Fruit fly (Drosophila melanogaster) whole organism, wandering third instar larva: ENCODE data around the gene shf.

Experiments
- Abd-B ChIP-seq: fragments of >200 bp; optimal IDR thresholded peaks from 2 replicates; lab custom pipeline; 2017; ENCODE audit warnings: missing biosample characterization, missing genetic modification characterization
- CG9705 ChIP-seq: fragments of 200-800 bp; sonication (Bioruptor generic); optimal IDR thresholded peaks from 2 replicates; lab custom pipeline; 2018; ENCODE audit warnings: missing biosample characterization, mild to moderate bottlenecking, missing genetic modification characterization
- CrebA ChIP-seq: fragments of 200-800 bp; sonication (Bioruptor generic); optimal IDR thresholded peaks from 2 replicates; lab custom pipeline; 2016; ENCODE audit warnings: missing biosample characterization, mild to moderate bottlenecking, missing genetic modification characterization, borderline replicate concordance
- Dfd ChIP-seq: fragments of >200 bp; optimal IDR thresholded peaks from 2 replicates; lab custom pipeline; 2017; ENCODE audit warnings: missing biosample characterization, missing genetic modification characterization
- Dif ChIP-seq: fragments of 200-275, 200-300 bp; sonication (Bioruptor generic); optimal IDR thresholded peaks from 2 replicates; lab custom pipeline; 2018; ENCODE audit warnings: missing biosample characterization, missing genetic modification characterization; ENCODE audit not compliant: partially characterized antibody
- GATAd ChIP-seq: sonication (Bioruptor generic); optimal IDR thresholded peaks from 2 replicates; lab custom pipeline; 2016; ENCODE audit warnings: missing biosample characterization, missing genetic modification characterization
- HLH106 ChIP-seq: fragments of 200-800 bp; optimal IDR thresholded peaks from 3 replicates; lab custom pipeline; 2019; ENCODE audit warnings: missing biosample characterization, mild to moderate bottlenecking, missing genetic modification characterization, moderate library complexity
- Hnf4 ChIP-seq: fragments of 200-800 bp; sonication (Bioruptor generic); optimal IDR thresholded peaks from 2 replicates; lab custom pipeline; 2016; ENCODE audit warnings: missing biosample characterization, mild to moderate bottlenecking, missing genetic modification characterization
- Myc ChIP-seq: fragments of >200 bp; optimal IDR thresholded peaks from 2 replicates; lab custom pipeline; 2017
- OdsH ChIP-seq: fragments of 200-800 bp; sonication (Bioruptor generic); optimal IDR thresholded peaks from 2 replicates; lab custom pipeline; 2016; ENCODE audit warnings: missing biosample characterization, mild to moderate bottlenecking, missing genetic modification characterization
- Rel ChIP-seq, 2 experiments: fragments of 200-800 bp; sonication (Bioruptor generic) in 1 of 2; optimal IDR thresholded peaks; 2 replicates in 1 of 2; 3 replicates in 1 of 2; lab custom pipeline; 2016 to 2019; ENCODE audit warnings: mild to moderate bottlenecking in 2 of 2, missing biosample characterization in 2 of 2, missing genetic modification characterization in 2 of 2, moderate library complexity in 1 of 2
- Sp1 ChIP-seq: fragments of 200-800 bp; sonication (Bioruptor generic); optimal IDR thresholded peaks from 3 replicates; lab custom pipeline; 2019; ENCODE audit warnings: missing biosample characterization, mild to moderate bottlenecking, missing genetic modification characterization, moderate library complexity
- Vsx2 ChIP-seq: fragments of 200-300, 225-300 bp; sonication (Bioruptor generic); optimal IDR thresholded peaks from 2 replicates; lab custom pipeline; 2018; ENCODE audit warnings: missing biosample characterization, missing genetic modification characterization; ENCODE audit not compliant: partially characterized antibody
- br ChIP-seq: fragments of 200-800 bp; sonication (Bioruptor generic); optimal IDR thresholded peaks from 2 replicates; lab custom pipeline; 2016; ENCODE audit warnings: missing biosample characterization, missing genetic modification characterization
- brk ChIP-seq: fragments of 200-800 bp; sonication (Bioruptor generic); optimal IDR thresholded peaks from 2 replicates; lab custom pipeline; 2016; ENCODE audit warnings: missing biosample characterization, mild to moderate bottlenecking, missing genetic modification characterization
- dl ChIP-seq, 2 experiments: fragments of 175-275, 200-275 bp in 1 of 2; fragments of 200-275 bp in 1 of 2; sonication (Bioruptor generic); optimal IDR thresholded peaks; lab custom pipeline; 2018; ENCODE audit warnings: mild to moderate bottlenecking in 2 of 2, missing biosample characterization in 2 of 2, missing genetic modification characterization in 2 of 2, moderate library complexity in 2 of 2; ENCODE audit not compliant: partially characterized antibody in 2 of 2, insufficient read depth in 1 of 2
- dmrt93B ChIP-seq: fragments of 200-800 bp; sonication (Bioruptor generic); optimal IDR thresholded peaks from 2 replicates; lab custom pipeline; 2018; ENCODE audit warnings: missing biosample characterization, mild to moderate bottlenecking, missing genetic modification characterization
- ey ChIP-seq: fragments of 200-800 bp; sonication (Bioruptor generic); optimal IDR thresholded peaks from 2 replicates; lab custom pipeline; 2016; ENCODE audit warnings: missing biosample characterization, missing genetic modification characterization
- foxo ChIP-seq, 2 experiments: fragments of 200-800 bp; sonication (Bioruptor generic); optimal IDR thresholded peaks; 2 replicates in 1 of 2; 3 replicates in 1 of 2; lab custom pipeline; 2016 to 2017; ENCODE audit warnings: missing biosample characterization in 2 of 2, missing genetic modification characterization in 2 of 2
- fru ChIP-seq: fragments of 200-800 bp; sonication (Bioruptor generic); optimal IDR thresholded peaks from 3 replicates; lab custom pipeline; 2016; ENCODE audit warnings: missing biosample characterization, mild to moderate bottlenecking, missing genetic modification characterization
- h ChIP-seq: fragments of 200-800 bp; sonication (Bioruptor generic); optimal IDR thresholded peaks from 3 replicates; lab custom pipeline; 2016; ENCODE audit warnings: missing biosample characterization, mild to moderate bottlenecking, missing genetic modification characterization
- lola ChIP-seq: fragments of >200 bp; optimal IDR thresholded peaks from 2 replicates; lab custom pipeline; 2017; ENCODE audit warnings: missing biosample characterization, missing genetic modification characterization
- pan ChIP-seq: fragments of >200 bp; optimal IDR thresholded peaks from 2 replicates; lab custom pipeline; 2017
- psq ChIP-seq: fragments of 200-800 bp; sonication (Bioruptor generic); optimal IDR thresholded peaks from 3 replicates; lab custom pipeline; 2017; ENCODE audit warnings: missing biosample characterization, mild to moderate bottlenecking, missing genetic modification characterization, moderate library complexity
- rgr ChIP-seq: fragments of 200-800 bp; sonication (Bioruptor generic); optimal IDR thresholded peaks from 3 replicates; lab custom pipeline; 2016; ENCODE audit warnings: missing biosample characterization, mild to moderate bottlenecking, missing genetic modification characterization
- sage ChIP-seq: fragments of 200-800 bp; sonication (Bioruptor generic); optimal IDR thresholded peaks from 2 replicates; lab custom pipeline; 2016; ENCODE audit warnings: missing biosample characterization, mild to moderate bottlenecking, missing genetic modification characterization
- sv ChIP-seq: fragments of 200-800 bp; sonication (Bioruptor generic); optimal IDR thresholded peaks from 3 replicates; lab custom pipeline; 2016; ENCODE audit warnings: missing biosample characterization, missing genetic modification characterization
- tai ChIP-seq: sonication (Bioruptor generic); optimal IDR thresholded peaks from 2 replicates; lab custom pipeline; 2016; ENCODE audit warnings: missing biosample characterization, missing genetic modification characterization
- usp ChIP-seq: fragments of >200 bp; optimal IDR thresholded peaks from 2 replicates; lab custom pipeline; 2017; ENCODE audit warnings: missing biosample characterization, missing genetic modification characterization

The shf gene

DNA sequence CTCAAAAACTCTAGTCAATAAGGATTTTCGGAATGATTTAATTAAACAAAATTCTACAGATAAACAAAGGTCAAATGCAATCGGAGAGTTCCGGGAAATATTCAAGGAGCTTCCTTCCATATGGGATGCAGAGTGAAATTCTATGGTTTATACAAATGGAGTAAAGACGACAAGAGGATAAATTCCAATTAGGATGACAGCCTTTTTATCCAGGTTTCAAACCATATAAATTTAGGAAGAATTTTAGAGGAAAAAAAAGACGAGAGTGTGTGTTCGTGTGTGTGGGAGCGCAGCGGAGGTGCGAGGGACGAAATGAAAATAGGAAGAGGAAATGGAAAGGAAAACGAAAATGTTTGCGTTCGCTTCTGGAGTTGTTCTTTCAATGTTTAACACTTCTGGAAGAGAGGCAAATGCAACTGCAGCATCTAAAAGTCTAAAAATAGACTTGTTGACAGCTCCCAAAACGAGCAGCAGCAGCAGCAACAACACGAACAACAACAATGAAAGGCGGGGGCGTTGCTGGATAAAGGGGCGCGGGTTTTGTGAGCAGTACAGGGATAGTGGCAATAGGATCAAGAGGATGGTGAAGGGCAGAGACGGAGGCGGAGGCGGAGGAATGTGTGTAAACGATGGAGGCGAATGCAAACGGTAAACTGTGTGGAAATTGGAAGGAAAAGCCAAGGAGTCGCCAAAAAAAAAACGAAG lies 23.1 kb upstream of the shf start:
- TF ChIP-seq Dif, result no peak
- TF ChIP-seq dl (GFP tag; optimal IDR thresholded peaks at IDR 0.05; lab: Kevin White, UChicago; ENCODE audit: insufficient read depth in 1 of 2, partially characterized antibody in 2 of 2), result no peak
- TF ChIP-seq GATAd, result no peak
- no peak for TF ChIP-seq Abd-B (GFP tag; lab: Kevin White, UChicago)
- no peak for TF ChIP-seq Hnf4 (GFP tag; lab: Kevin White, UChicago)
- TF ChIP-seq usp (GFP tag; lab: Kevin White, UChicago), result no peak
- TF ChIP-seq CrebA (GFP tag; lab: Kevin White, UChicago), result no peak
- TF ChIP-seq psq (GFP tag; lab: Kevin White, UChicago), result no peak
- no peak for TF ChIP-seq fru (GFP tag; lab: Kevin White, UChicago)
- no peak for TF ChIP-seq tai (GFP tag; lab: Kevin White, UChicago)
- no peak for TF ChIP-seq Vsx2 (GFP tag; lab: Kevin White, UChicago)
- no peak for TF ChIP-seq CG9705 (GFP tag; lab: Kevin White, UChicago)
- TF ChIP-seq lola, result no peak
- TF ChIP-seq Dfd, result no peak
- TF ChIP-seq Rel (GFP tag; optimal IDR thresholded peaks at IDR 0.05; lab: Kevin White, UChicago), result no peak
- no peak for TF ChIP-seq Rel (tag; optimal IDR thresholded peaks at IDR 0.05; lab: Kevin White, UChicago)

DNA sequence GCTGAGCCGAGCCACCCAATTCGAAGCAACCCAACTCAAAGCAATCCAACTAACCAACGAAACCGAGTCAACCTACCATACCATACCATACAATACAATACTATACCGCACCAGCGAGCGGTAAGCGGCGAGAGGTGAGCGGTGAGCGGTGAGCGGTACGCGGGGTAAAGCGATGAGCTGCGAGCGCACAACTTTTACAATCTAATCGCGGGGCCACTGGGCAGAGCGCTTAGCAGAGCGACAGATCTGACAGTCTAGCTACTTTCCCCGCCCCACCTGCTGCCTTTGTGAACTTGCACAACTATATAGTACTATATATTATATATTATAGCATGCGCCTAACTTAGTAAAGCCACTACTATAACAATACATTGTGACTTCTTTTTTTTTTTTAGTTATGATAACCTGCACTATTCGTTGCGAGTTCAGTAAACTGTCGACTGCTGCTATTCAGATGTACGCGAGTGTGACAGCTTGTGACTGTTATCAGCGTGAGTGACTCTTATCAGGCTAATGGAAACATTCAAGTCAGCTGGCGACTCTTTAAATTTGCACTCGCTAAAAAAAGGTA lies 21.4 kb upstream of the shf start:
- TF ChIP-seq psq (GFP tag; lab: Kevin White, UChicago), result peak; percentile 9
- TF ChIP-seq Dif, result peak; percentile 20
- TF ChIP-seq fru (GFP tag; lab: Kevin White, UChicago), result peak; percentile 50
- peak; percentile 25 for TF ChIP-seq HLH106 (tag; lab: Kevin White, UChicago)
- TF ChIP-seq foxo (GFP tag; optimal IDR thresholded peaks at IDR 0.05; lab: Kevin White, UChicago), result peak in 1 of 2 experiments; percentile 55
- no peak for TF ChIP-seq dl (GFP tag; optimal IDR thresholded peaks at IDR 0.05; lab: Kevin White, UChicago; ENCODE audit: insufficient read depth in 1 of 2, partially characterized antibody in 2 of 2)
- TF ChIP-seq sv (GFP tag; lab: Kevin White, UChicago), result peak; percentile 33
- peak; percentile 27 for TF ChIP-seq ey (GFP tag; lab: Kevin White, UChicago)
- TF ChIP-seq brk (GFP tag; lab: Kevin White, UChicago), result no peak
- TF ChIP-seq Sp1, result peak; percentile 22
- peak; percentile 21 for TF ChIP-seq dmrt93B (GFP tag; lab: Kevin White, UChicago)
- peak; percentile 80 for TF ChIP-seq Myc (lab: Kevin White, UChicago)
- TF ChIP-seq Rel (GFP tag; optimal IDR thresholded peaks at IDR 0.05; lab: Kevin White, UChicago), result no peak
- TF ChIP-seq Rel (tag; optimal IDR thresholded peaks at IDR 0.05; lab: Kevin White, UChicago), result no peak
- TF ChIP-seq usp (GFP tag; lab: Kevin White, UChicago), result no peak
- no peak for TF ChIP-seq tai (GFP tag; lab: Kevin White, UChicago)
- peak; percentile 16 for TF ChIP-seq Hnf4 (GFP tag; lab: Kevin White, UChicago)
- peak; percentile 54 for TF ChIP-seq h (GFP tag; lab: Kevin White, UChicago)
- peak; percentile 17 for TF ChIP-seq br (GFP tag; lab: Kevin White, UChicago)
- TF ChIP-seq OdsH (GFP tag; lab: Kevin White, UChicago), result peak; percentile 14
- TF ChIP-seq rgr (GFP tag; lab: Kevin White, UChicago), result peak; percentile 41

DNA sequence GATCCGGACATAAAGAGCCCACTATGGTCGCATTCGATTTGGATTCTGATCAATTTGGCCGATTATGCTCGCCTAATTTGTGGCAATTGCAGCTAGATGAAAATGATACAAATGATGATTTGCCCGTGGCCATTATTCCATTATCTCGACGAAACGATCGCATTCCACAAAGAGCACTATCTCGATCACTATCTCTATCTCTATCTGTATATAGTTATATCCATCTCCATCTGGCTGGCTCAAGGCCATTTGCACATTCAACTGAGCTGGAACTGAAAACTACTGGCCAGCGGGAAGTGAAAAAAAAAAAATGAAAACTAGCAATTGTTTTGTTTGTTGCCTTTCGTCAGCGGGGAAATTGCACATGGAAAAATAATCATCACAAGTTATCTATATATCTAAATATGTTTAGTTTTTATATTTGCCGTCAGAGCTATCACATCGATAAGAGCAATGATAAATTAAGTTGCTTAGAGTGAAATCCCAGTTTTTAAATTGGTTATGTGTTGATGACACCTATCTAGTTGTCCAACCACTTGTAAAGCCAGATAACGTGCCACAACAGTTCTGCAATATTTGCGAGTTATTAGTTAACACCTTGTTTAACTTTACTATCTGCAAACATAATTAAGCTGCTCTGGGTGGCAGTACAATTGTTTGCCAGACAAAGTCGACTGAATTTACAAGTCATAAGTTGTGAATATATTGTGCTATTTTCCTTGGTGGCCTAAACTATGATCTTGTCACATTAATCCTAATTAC lies 20.0 kb upstream of the shf start:
- TF ChIP-seq sage (GFP tag; lab: Kevin White, UChicago), result no peak

DNA sequence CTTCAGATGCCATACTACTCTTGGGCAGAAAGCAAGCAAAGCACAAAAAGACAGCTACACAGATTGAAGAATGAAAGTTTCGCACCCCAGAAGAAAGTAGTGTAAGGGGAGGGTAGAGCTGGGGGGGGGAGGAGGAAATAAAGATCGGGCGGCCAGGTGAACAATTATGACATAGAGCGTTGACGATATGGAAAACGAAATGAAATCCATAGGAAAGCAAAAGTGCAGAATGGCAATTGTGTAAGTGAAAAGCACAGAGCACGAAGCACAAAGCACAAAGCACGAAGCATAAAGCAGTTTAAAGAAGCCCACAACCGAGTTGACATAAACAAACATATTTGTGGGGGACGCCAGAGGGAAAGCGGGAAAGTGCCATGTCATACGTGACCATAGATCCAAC lies 17.5 kb upstream of the shf start:
- TF ChIP-seq h (GFP tag; lab: Kevin White, UChicago), result no peak
- no peak for TF ChIP-seq lola
- TF ChIP-seq usp (GFP tag; lab: Kevin White, UChicago), result no peak
- no peak for TF ChIP-seq Dfd
- no peak for TF ChIP-seq ey (GFP tag; lab: Kevin White, UChicago)
- TF ChIP-seq pan (lab: Kevin White, UChicago), result no peak
- no peak for TF ChIP-seq CG9705 (GFP tag; lab: Kevin White, UChicago)
